Worm (Caenorhabditis elegans) whole organism, late embryonic: ENCODE results near the gene nlp-28.

Source experiments
- ceh-18 ChIP-seq: sonication (generic microtip); optimal IDR thresholded peaks from 2 replicates; lab custom pipeline; 2016; ENCODE audit warnings: missing genetic modification characterization, missing compliant biosample characterization
- ceh-19 ChIP-seq: fragments of 200-800 bp; sonication (Bioruptor generic); optimal IDR thresholded peaks from 2 replicates; lab custom pipeline; 2018; ENCODE audit warnings: mild to moderate bottlenecking, missing genetic modification characterization, missing compliant biosample characterization
- ceh-45 ChIP-seq: fragments of 200-800 bp; sonication (Bioruptor generic); IDR thresholded peaks from 2 replicates; pipeline ENCODE4 v1.3.6; 2022; ENCODE audit warnings: missing genetic modification reagents, missing genetic modification characterization, missing compliant biosample characterization
- ceh-9 ChIP-seq: sonication (generic microtip); optimal IDR thresholded peaks from 2 replicates; lab custom pipeline; 2016; ENCODE audit warnings: mild to moderate bottlenecking, missing genetic modification characterization, inconsistent platforms, missing compliant biosample characterization
- unc-55 ChIP-seq: sonication (generic microtip); optimal IDR thresholded peaks from 2 replicates; lab custom pipeline; 2017; ENCODE audit warnings: missing biosample characterization, missing genetic modification reagents, missing genetic modification characterization
- zip-5 ChIP-seq: sonication (generic microtip); optimal IDR thresholded peaks from 2 replicates; lab custom pipeline; 2016; ENCODE audit warnings: missing genetic modification characterization, missing compliant biosample characterization

DNA sequence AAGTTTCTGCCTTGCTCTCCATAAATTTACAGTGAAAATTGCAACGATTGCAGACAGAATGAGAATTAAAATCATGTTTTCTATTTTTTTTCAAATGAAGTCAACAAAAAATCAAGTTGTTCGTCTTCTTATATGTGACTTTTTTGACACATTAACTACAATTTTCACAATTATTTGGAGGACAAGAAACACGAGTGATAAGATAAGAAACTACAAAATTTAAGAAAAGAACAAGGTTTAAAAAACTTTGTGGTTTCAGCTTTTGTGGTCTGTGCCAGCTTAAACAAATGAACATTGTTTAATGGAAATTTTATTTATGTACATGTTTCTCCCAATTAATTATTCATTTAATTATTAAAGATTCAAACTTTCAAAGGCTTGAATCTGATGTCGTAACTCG is 17.3 kb upstream of the nlp-28 start, which contains the start of gene cyp-34A9:
- TF ChIP-seq ceh-18 (tag; lab: Kevin White, UChicago) (no peak), zip-5 (tag; lab: Kevin White, UChicago) (no peak), ceh-19 (GFP tag; lab: Kevin White, UChicago) (no peak), ceh-45 (GFP tag; lab: Robert Waterston, UW) (no peak), ceh-9 (tag; lab: Kevin White, UChicago) (no peak), unc-55 (GFP tag; lab: Kevin White, UChicago) (no peak)
